Worm (Caenorhabditis elegans): ENCODE measurements around the gene stt-3.

DNA sequence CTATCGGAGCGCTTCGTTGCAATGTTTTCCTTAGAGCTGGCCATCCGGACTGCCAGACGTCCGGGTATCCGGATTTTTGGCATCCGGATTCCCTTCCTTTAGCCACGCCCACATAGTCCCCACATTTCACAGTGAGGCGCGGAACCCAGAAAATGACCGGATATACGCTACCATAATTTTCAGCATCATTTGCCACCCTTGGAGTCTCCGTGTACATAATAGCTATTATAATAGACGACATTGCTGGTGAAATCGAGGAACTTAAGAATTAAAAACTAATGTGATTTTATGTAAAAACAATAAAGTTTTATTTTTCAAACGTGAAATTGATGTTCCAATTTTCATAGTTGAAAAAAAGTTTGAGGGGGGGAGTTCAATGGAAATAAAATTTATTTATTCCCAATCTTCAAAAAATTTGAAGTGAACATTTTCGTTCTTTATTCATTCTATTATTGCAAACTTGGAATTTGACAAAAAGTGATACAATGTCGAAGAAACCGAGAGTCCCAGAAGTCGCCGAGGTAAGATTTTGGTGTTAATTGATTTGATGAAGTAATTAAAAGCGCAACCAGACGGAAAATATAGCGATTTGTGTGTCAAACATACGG lies 38.1 kb upstream of the stt-3 start:
- TF ChIP-seq nhr-21 (tag; optimal IDR thresholded peaks at IDR 0.05) (no peak), nhr-11 (tag; optimal IDR thresholded peaks at IDR 0.05) (no peak), nhr-129 (tag; optimal IDR thresholded peaks at IDR 0.05) (no peak)

Measured in whole organism, L2 larva.